Fruit fly (Drosophila melanogaster) whole organism: ENCODE results near the gene CG4998.

Experiments used
- EcR ChIP-seq, 2 experiments: fragments of >200 bp; optimal IDR thresholded peaks; 2 replicates each; lab custom pipeline; 2017; ENCODE audit warnings: missing biosample characterization in 2 of 2, missing genetic modification characterization in 2 of 2, missing genetic modification reagents in 2 of 2
- pan ChIP-seq: fragments of >200 bp; optimal IDR thresholded peaks from 2 replicates; lab custom pipeline; 2017

- TF ChIP-seq pan (lab: Kevin White, UChicago), result no peak
- no peak for TF ChIP-seq EcR (GFP tag; optimal IDR thresholded peaks at IDR 0.05; lab: Kevin White, UChicago)
These were observed 11.0 kb upstream of the CG4998 start, which contains the start of gene CG13038 for dm6 chr3L:16327776-16328175.
